Fruit fly (Drosophila melanogaster): Measurements from ENCODE around the gene Ucp4C.

Gene Ucp4C

dm6 chr2L:5974122-5974521 is 5.8 kb downstream of the Ucp4C start (continued):
- TF ChIP-seq CG4854 (GFP tag; optimal IDR thresholded peaks at IDR 0.05) (peak; percentile 27), CG4820 (GFP tag; optimal IDR thresholded peaks at IDR 0.05) (no peak), CG18619 (GFP tag; optimal IDR thresholded peaks at IDR 0.05) (peak; percentile 69), wor (GFP tag; IDR thresholded peaks at IDR 0.05) (no peak), CG6689 (GFP tag; IDR thresholded peaks at IDR 0.05) (peak; percentile 33; the same call in 1 of the 2 replicates), slbo (GFP tag; IDR thresholded peaks at IDR 0.05) (peak; percentile 26; the same call in 1 of the 2 replicates), tgo (GFP tag; IDR thresholded peaks at IDR 0.05) (no peak), exex (tag; optimal IDR thresholded peaks at IDR 0.05) (peak; percentile 31), CG11696 (GFP tag; IDR thresholded peaks at IDR 0.05) (no peak), Atf6 (GFP tag; IDR thresholded peaks at IDR 0.05) (peak; percentile 61; the same call in 1 of the 2 replicates), sd (tag; optimal IDR thresholded peaks at IDR 0.05) (peak; percentile 42), dan (GFP tag; IDR thresholded peaks at IDR 0.05) (no peak), seq (GFP tag; IDR thresholded peaks at IDR 0.05) (peak; percentile 73)

dm6 chr2L:5975025-5975539 is 6.7 kb downstream of the Ucp4C start:
- TF ChIP-seq CG12659 (GFP tag; optimal IDR thresholded peaks at IDR 0.05) (no peak), CG2678 (tag; optimal IDR thresholded peaks at IDR 0.05) (no peak), CG32767 (GFP tag; IDR thresholded peaks at IDR 0.05) (no peak), CG10654 (GFP tag; optimal IDR thresholded peaks at IDR 0.05) (no peak), gce (GFP tag; IDR thresholded peaks at IDR 0.05) (0 out of 3 replicates have a peak, but pooled peaks have one; percentile 31), al (GFP tag; IDR thresholded peaks at IDR 0.05) (no peak), dmrt99B (tag; optimal IDR thresholded peaks at IDR 0.05) (no peak), CG43689 (GFP tag; IDR thresholded peaks at IDR 0.05) (no peak), CG31388 (GFP tag; optimal IDR thresholded peaks at IDR 0.05) (no peak), CG12299 (tag; optimal IDR thresholded peaks at IDR 0.05) (no peak), YL-1 (GFP tag; optimal IDR thresholded peaks at IDR 0.05) (no peak), sens (GFP tag) (peak; percentile 23), ac (GFP tag; optimal IDR thresholded peaks at IDR 0.05) (no peak), CG18599 (GFP tag; optimal IDR thresholded peaks at IDR 0.05) (peak; percentile 15), CG4328 (GFP tag; optimal IDR thresholded peaks at IDR 0.05) (no peak), HLHmδ (GFP tag; optimal IDR thresholded peaks at IDR 0.05) (no peak), pita (GFP tag; optimal IDR thresholded peaks at IDR 0.05) (no peak), NC2α (GFP tag; optimal IDR thresholded peaks at IDR 0.05) (no peak), ATbp (GFP tag; optimal IDR thresholded peaks at IDR 0.05) (no peak), CG11723 (GFP tag; optimal IDR thresholded peaks at IDR 0.05) (no peak), CG1792 (GFP tag; optimal IDR thresholded peaks at IDR 0.05) (no peak), CG4404 (GFP tag; IDR thresholded peaks at IDR 0.05) (no peak), en (GFP tag; optimal IDR thresholded peaks at IDR 0.05) (no peak), CG17568 (GFP tag; optimal IDR thresholded peaks at IDR 0.05) (no peak), zen2 (GFP tag; IDR thresholded peaks at IDR 0.05; ENCODE audit: partially characterized antibody) (no peak), CG32772 (GFP tag; IDR thresholded peaks at IDR 0.05) (no peak), hb (GFP tag; IDR thresholded peaks at IDR 0.05; ENCODE audit: partially characterized antibody) (no peak), Ets65A (GFP tag) (no peak), Lpt (GFP tag; optimal IDR thresholded peaks at IDR 0.05) (no peak), CG2120 (GFP tag; optimal IDR thresholded peaks at IDR 0.05) (no peak), Drgx (GFP tag; IDR thresholded peaks at IDR 0.05) (no peak), CG6689 (GFP tag; IDR thresholded peaks at IDR 0.05) (no peak), E2f1 (GFP tag; IDR thresholded peaks at IDR 0.05) (no peak), Rfx (GFP tag; IDR thresholded peaks at IDR 0.05) (peak; percentile 39; the same call in 1 of the 2 replicates), CG6175 (GFP tag; IDR thresholded peaks at IDR 0.05) (0 out of 3 replicates have a peak, but pooled peaks have one; percentile 46), ato (GFP tag; IDR thresholded peaks at IDR 0.05; ENCODE audit: partially characterized antibody) (no peak), HLH4C (GFP tag; IDR thresholded peaks at IDR 0.05; ENCODE audit: partially characterized antibody) (0 out of 3 replicates have a peak, but pooled peaks have one; percentile 40), cg (GFP tag; optimal IDR thresholded peaks at IDR 0.05) (peak; percentile 16), Max (GFP tag; optimal IDR thresholded peaks at IDR 0.05) (no peak)
